1 fruit fly cellular context compared by ENCODE assay signal in genomic region chr3L:13044335-13044814, dm6.
TF ChIP-seq lines count a peak whose summit lies in the region.

TSS of gene Syx13 (plus strand) at chr3L:13044434.

TF ChIP-seq in whole organism, embryonic, 481 proteins besides CTCF, POLR2A, EP300 and RAD21 (continued from another document and continues in another):
- TF ChIP-seq gcm (GFP tag; optimal IDR thresholded peaks at IDR 0.05; lab: Kevin White, UChicago) (peak; percentile 73), so (GFP tag; IDR thresholded peaks at IDR 0.05; lab: Robert Waterston, UW) (no peak), CG17612 (GFP tag; IDR thresholded peaks at IDR 0.05; lab: Robert Waterston, UW) (no peak), Pdp1 (GFP tag; optimal IDR thresholded peaks at IDR 0.05; lab: Kevin White, UChicago) (peak in 1 of 2 experiments; percentile 8), ftz-f1 (GFP tag; optimal IDR thresholded peaks at IDR 0.05; lab: Kevin White, UChicago) (peak; percentile 19), CG10209 (GFP tag; optimal IDR thresholded peaks at IDR 0.05; lab: Kevin White, UChicago) (no peak), unc-4 (GFP tag; IDR thresholded peaks at IDR 0.05; lab: Robert Waterston, UW; ENCODE audit: partially characterized antibody) (peak; percentile 78), CG15601 (tag; optimal IDR thresholded peaks at IDR 0.05; lab: Kevin White, UChicago) (no peak), org-1 (GFP tag; optimal IDR thresholded peaks at IDR 0.05; lab: Kevin White, UChicago) (no peak), CG3163 (GFP tag; optimal IDR thresholded peaks at IDR 0.05; lab: Kevin White, UChicago) (no peak), ci (GFP tag; IDR thresholded peaks at IDR 0.05; lab: Robert Waterston, UW) (peak; percentile 25; the same call in 2 of the 3 replicates), shn (GFP tag; optimal IDR thresholded peaks at IDR 0.05; lab: Kevin White, UChicago) (no peak), CG16863 (GFP tag; optimal IDR thresholded peaks at IDR 0.05; lab: Kevin White, UChicago) (no peak), CG4404 (GFP tag; IDR thresholded peaks at IDR 0.05; lab: Robert Waterston, UW) (no peak), insv (GFP tag; optimal IDR thresholded peaks at IDR 0.05; lab: Kevin White, UChicago) (no peak), Lim3 (GFP tag; IDR thresholded peaks at IDR 0.05; lab: Robert Waterston, UW) (no peak), CG32772 (GFP tag; IDR thresholded peaks at IDR 0.05; lab: Robert Waterston, UW) (no peak), CG6272 (GFP tag; IDR thresholded peaks at IDR 0.05; lab: Robert Waterston, UW) (0 out of 2 replicates have a peak, but pooled peaks have one; percentile 18), sens (GFP tag; lab: Kevin White, UChicago) (peak; percentile 25), Taf1 (GFP tag; IDR thresholded peaks at IDR 0.05; lab: Robert Waterston, UW) (no peak), dpn (GFP tag; optimal IDR thresholded peaks at IDR 0.05; lab: Kevin White, UChicago) (peak in 1 of 2 experiments; percentile 8), lov (optimal IDR thresholded peaks at IDR 0.05; lab: Kevin White, UChicago) (no peak), lov (GFP tag; IDR thresholded peaks at IDR 0.05; lab: Robert Waterston, UW) (no peak), CG7745 (tag; optimal IDR thresholded peaks at IDR 0.05; lab: Kevin White, UChicago) (no peak), D19B (GFP tag; optimal IDR thresholded peaks at IDR 0.05; lab: Kevin White, UChicago) (no peak), chif (GFP tag; optimal IDR thresholded peaks at IDR 0.05; lab: Kevin White, UChicago) (no peak), CG1024 (GFP tag; IDR thresholded peaks at IDR 0.05; lab: Robert Waterston, UW) (no peak), Sox102F (GFP tag; optimal IDR thresholded peaks at IDR 0.05; lab: Kevin White, UChicago) (no peak), NC2α (GFP tag; optimal IDR thresholded peaks at IDR 0.05; lab: Kevin White, UChicago) (no peak), grau (tag; optimal IDR thresholded peaks at IDR 0.05; lab: Kevin White, UChicago) (peak; percentile 29), CG4820 (GFP tag; optimal IDR thresholded peaks at IDR 0.05; lab: Kevin White, UChicago) (no peak), CG4424 (GFP tag; optimal IDR thresholded peaks at IDR 0.05; lab: Kevin White, UChicago) (no peak), gt (GFP tag; IDR thresholded peaks at IDR 0.05; lab: Robert Waterston, UW) (no peak), dmrt11E (tag; optimal IDR thresholded peaks at IDR 0.05; lab: Kevin White, UChicago) (no peak), Aef1 (GFP tag; IDR thresholded peaks at IDR 0.05; lab: Robert Waterston, UW) (peak; percentile 39; the same call in 2 of the 3 replicates), ham (GFP tag; IDR thresholded peaks at IDR 0.05; lab: Robert Waterston, UW) (no peak), PHDP (tag; optimal IDR thresholded peaks at IDR 0.05; lab: Kevin White, UChicago) (peak; percentile 1), salm (tag; optimal IDR thresholded peaks at IDR 0.05; lab: Kevin White, UChicago) (peak; percentile 3), CG3847 (GFP tag; IDR thresholded peaks at IDR 0.05; lab: Robert Waterston, UW) (peak; percentile 40; the same call in 1 of the 2 replicates), BEAF-32 (GFP tag; optimal IDR thresholded peaks at IDR 0.05; lab: Kevin White, UChicago) (peak; percentile 84), CG16815 (GFP tag; optimal IDR thresholded peaks at IDR 0.05; lab: Kevin White, UChicago) (no peak), dimm (GFP tag; IDR thresholded peaks at IDR 0.05; lab: Robert Waterston, UW) (no peak), pan (optimal IDR thresholded peaks at IDR 0.05; lab: Kevin White, UChicago) (no peak), pan (GFP tag; optimal IDR thresholded peaks at IDR 0.05 in 1 of 2, IDR thresholded peaks at IDR 0.05 in 1 of 2) (no peak), B-H2 (GFP tag; optimal IDR thresholded peaks at IDR 0.05; lab: Kevin White, UChicago) (peak; percentile 13), Nf-YA (GFP tag; IDR thresholded peaks at IDR 0.05; lab: Robert Waterston, UW) (no peak), slou (GFP tag; optimal IDR thresholded peaks at IDR 0.05; lab: Kevin White, UChicago) (no peak), Side (GFP tag; optimal IDR thresholded peaks at IDR 0.05; lab: Kevin White, UChicago) (no peak), Dip3 (GFP tag; optimal IDR thresholded peaks at IDR 0.05; lab: Kevin White, UChicago) (no peak), CG34376 (GFP tag; optimal IDR thresholded peaks at IDR 0.05; lab: Kevin White, UChicago) (peak; percentile 75), Awh (GFP tag; IDR thresholded peaks at IDR 0.05; lab: Robert Waterston, UW) (no peak), Camta (GFP tag; optimal IDR thresholded peaks at IDR 0.05; lab: Kevin White, UChicago) (no peak), Hr51 (GFP tag; optimal IDR thresholded peaks at IDR 0.05; lab: Kevin White, UChicago) (no peak), CG12391 (tag; optimal IDR thresholded peaks at IDR 0.05; lab: Kevin White, UChicago) (peak; percentile 11), CG3065 (GFP tag; optimal IDR thresholded peaks at IDR 0.05; lab: Kevin White, UChicago) (no peak), Gug (GFP tag; IDR thresholded peaks at IDR 0.05; lab: Robert Waterston, UW) (no peak), CG5245 (GFP tag; optimal IDR thresholded peaks at IDR 0.05; lab: Kevin White, UChicago) (no peak), Hr3 (GFP tag; optimal IDR thresholded peaks at IDR 0.05; lab: Kevin White, UChicago) (no peak), sisA (GFP tag; IDR thresholded peaks at IDR 0.05; lab: Robert Waterston, UW) (no peak), Max (GFP tag; optimal IDR thresholded peaks at IDR 0.05; lab: Kevin White, UChicago) (no peak), tup (GFP tag; optimal IDR thresholded peaks at IDR 0.05; lab: Kevin White, UChicago) (no peak), CG6791 (GFP tag; IDR thresholded peaks at IDR 0.05; lab: Robert Waterston, UW; ENCODE audit: partially characterized antibody) (peak; percentile 73), CG31224 (GFP tag; IDR thresholded peaks at IDR 0.05; lab: Robert Waterston, UW) (no peak), CG17912 (GFP tag; optimal IDR thresholded peaks at IDR 0.05; lab: Kevin White, UChicago) (no peak), gsb-n (tag; optimal IDR thresholded peaks at IDR 0.05; lab: Kevin White, UChicago) (no peak), CG11093 (GFP tag; IDR thresholded peaks at IDR 0.05; lab: Robert Waterston, UW) (no peak), Dbx (GFP tag; IDR thresholded peaks at IDR 0.05; lab: Robert Waterston, UW) (peak; percentile 45; the same call in 1 of the 3 replicates), CG18599 (GFP tag; optimal IDR thresholded peaks at IDR 0.05; lab: Kevin White, UChicago) (no peak), ewg (GFP tag; optimal IDR thresholded peaks at IDR 0.05; lab: Kevin White, UChicago) (peak; percentile 12), CG12769 (tag; optimal IDR thresholded peaks at IDR 0.05; lab: Kevin White, UChicago) (peak; percentile 6), Oaz (GFP tag; IDR thresholded peaks at IDR 0.05; lab: Robert Waterston, UW) (no peak), nom (GFP tag; optimal IDR thresholded peaks at IDR 0.05; lab: Kevin White, UChicago) (peak; percentile 26), CG1603 (tag; optimal IDR thresholded peaks at IDR 0.05; lab: Kevin White, UChicago) (peak; percentile 68), CG9797 (GFP tag; optimal IDR thresholded peaks at IDR 0.05; lab: Kevin White, UChicago) (peak; percentile 91), Fer1 (GFP tag; optimal IDR thresholded peaks at IDR 0.05; lab: Kevin White, UChicago) (peak; percentile 70), CG17328 (GFP tag; IDR thresholded peaks at IDR 0.05; lab: Robert Waterston, UW) (no peak), CG13894 (tag; optimal IDR thresholded peaks at IDR 0.05; lab: Kevin White, UChicago) (peak; percentile 40), Hmr (GFP tag; optimal IDR thresholded peaks at IDR 0.05; lab: Kevin White, UChicago) (peak; percentile 47), CG3838 (GFP tag; optimal IDR thresholded peaks at IDR 0.05; lab: Kevin White, UChicago) (no peak), pum (GFP tag; optimal IDR thresholded peaks at IDR 0.05; lab: Kevin White, UChicago) (no peak), Dad (GFP tag; optimal IDR thresholded peaks at IDR 0.05; lab: Kevin White, UChicago) (no peak), onecut (GFP tag; IDR thresholded peaks at IDR 0.05; lab: Robert Waterston, UW) (peak; percentile 62), CG4360 (GFP tag; IDR thresholded peaks at IDR 0.05; lab: Robert Waterston, UW) (peak; percentile 99), ind (GFP tag; optimal IDR thresholded peaks at IDR 0.05; lab: Kevin White, UChicago) (no peak), CG4328 (GFP tag; optimal IDR thresholded peaks at IDR 0.05; lab: Kevin White, UChicago) (no peak), vnd (GFP tag; IDR thresholded peaks at IDR 0.05; lab: Robert Waterston, UW; ENCODE audit: partially characterized antibody) (peak; percentile 64), Kr (GFP tag; optimal IDR thresholded peaks at IDR 0.05; lab: Kevin White, UChicago) (no peak), Drgx (GFP tag; IDR thresholded peaks at IDR 0.05; lab: Robert Waterston, UW) (no peak), Ptx1 (GFP tag; IDR thresholded peaks at IDR 0.05; lab: Robert Waterston, UW) (no peak), CG14860 (GFP tag; IDR thresholded peaks at IDR 0.05; lab: Robert Waterston, UW; ENCODE audit: partially characterized antibody) (peak; percentile 75), chm (GFP tag; IDR thresholded peaks at IDR 0.05; lab: Robert Waterston, UW) (0 out of 2 replicates have a peak, but pooled peaks have one; percentile 41), fu2 (GFP tag; optimal IDR thresholded peaks at IDR 0.05; lab: Kevin White, UChicago) (no peak), CG7987 (GFP tag; optimal IDR thresholded peaks at IDR 0.05; lab: Kevin White, UChicago) (peak; percentile 11), CG6254 (GFP tag; optimal IDR thresholded peaks at IDR 0.05; lab: Kevin White, UChicago) (no peak), lola (GFP tag; optimal IDR thresholded peaks at IDR 0.05; lab: Kevin White, UChicago) (no peak), CG12155 (GFP tag; optimal IDR thresholded peaks at IDR 0.05; lab: Kevin White, UChicago) (no peak), ssp (GFP tag; IDR thresholded peaks at IDR 0.05; lab: Robert Waterston, UW) (0 out of 2 replicates have a peak, but pooled peaks have one; percentile 19), CG12236 (GFP tag; optimal IDR thresholded peaks at IDR 0.05; lab: Kevin White, UChicago) (no peak), Dp (GFP tag; optimal IDR thresholded peaks at IDR 0.05; lab: Kevin White, UChicago) (peak; percentile 80), schlank (tag; optimal IDR thresholded peaks at IDR 0.05; lab: Kevin White, UChicago) (no peak), Sox100B (GFP tag; optimal IDR thresholded peaks at IDR 0.05; lab: Kevin White, UChicago) (no peak), CG42726 (GFP tag; IDR thresholded peaks at IDR 0.05; lab: Robert Waterston, UW; ENCODE audit: partially characterized antibody) (peak; percentile 77), otp (GFP tag; IDR thresholded peaks at IDR 0.05; lab: Robert Waterston, UW) (no peak), CG15696 (tag; optimal IDR thresholded peaks at IDR 0.05; lab: Kevin White, UChicago) (no peak), phol (tag; optimal IDR thresholded peaks at IDR 0.05; lab: Kevin White, UChicago) (peak; percentile 34), CG8359 (GFP tag; optimal IDR thresholded peaks at IDR 0.05; lab: Kevin White, UChicago; ENCODE audit: borderline replicate concordance) (no peak), CG16779 (GFP tag; IDR thresholded peaks at IDR 0.05; lab: Robert Waterston, UW) (no peak), fd3F (GFP tag; optimal IDR thresholded peaks at IDR 0.05; lab: Kevin White, UChicago) (no peak), Vsx1 (GFP tag; optimal IDR thresholded peaks at IDR 0.05; lab: Kevin White, UChicago) (no peak), Dfd (GFP tag; optimal IDR thresholded peaks at IDR 0.05; lab: Kevin White, UChicago) (no peak), CG17359 (tag; optimal IDR thresholded peaks at IDR 0.05; lab: Kevin White, UChicago) (no peak), CG8765 (GFP tag; IDR thresholded peaks at IDR 0.05; lab: Robert Waterston, UW) (no peak), CG14014 (GFP tag; IDR thresholded peaks at IDR 0.05; lab: Robert Waterston, UW) (0 out of 2 replicates have a peak, but pooled peaks have one; percentile 14), CG10565 (GFP tag; optimal IDR thresholded peaks at IDR 0.05; lab: Kevin White, UChicago) (no peak), CG2199 (GFP tag; IDR thresholded peaks at IDR 0.05; lab: Robert Waterston, UW) (peak; percentile 71; the same call in 1 of the 3 replicates), CG10979 (tag; optimal IDR thresholded peaks at IDR 0.05; lab: Kevin White, UChicago) (peak; percentile 11), Fer3 (tag; optimal IDR thresholded peaks at IDR 0.05; lab: Kevin White, UChicago) (no peak), dan (GFP tag; IDR thresholded peaks at IDR 0.05; lab: Robert Waterston, UW) (no peak), CG13296 (GFP tag; optimal IDR thresholded peaks at IDR 0.05; lab: Kevin White, UChicago) (no peak), CG30403 (GFP tag; optimal IDR thresholded peaks at IDR 0.05; lab: Kevin White, UChicago) (no peak), Fer2 (tag; optimal IDR thresholded peaks at IDR 0.05; lab: Kevin White, UChicago) (no peak), CG18764 (GFP tag; optimal IDR thresholded peaks at IDR 0.05; lab: Kevin White, UChicago) (no peak), sr (GFP tag; IDR thresholded peaks at IDR 0.05; lab: Robert Waterston, UW) (peak; percentile 59; the same call in 1 of the 3 replicates), pita (GFP tag; optimal IDR thresholded peaks at IDR 0.05; lab: Kevin White, UChicago) (no peak), CG6765 (GFP tag; optimal IDR thresholded peaks at IDR 0.05; lab: Kevin White, UChicago) (no peak), Nf-YB (GFP tag; optimal IDR thresholded peaks at IDR 0.05; lab: Kevin White, UChicago) (no peak), CG4730 (GFP tag; IDR thresholded peaks at IDR 0.05; lab: Robert Waterston, UW) (no peak), bbx (GFP tag; IDR thresholded peaks at IDR 0.05; lab: Robert Waterston, UW; ENCODE audit: partially characterized antibody) (peak; percentile 84), corto (GFP tag; optimal IDR thresholded peaks at IDR 0.05; lab: Kevin White, UChicago) (no peak), eve (GFP tag; optimal IDR thresholded peaks at IDR 0.05; lab: Kevin White, UChicago) (no peak), CG18476 (GFP tag; optimal IDR thresholded peaks at IDR 0.05; lab: Kevin White, UChicago) (no peak), h (optimal IDR thresholded peaks at IDR 0.05; lab: Kevin White, UChicago) (no peak), jumu (GFP tag; optimal IDR thresholded peaks at IDR 0.05; lab: Kevin White, UChicago) (no peak), CG11560 (tag; IDR thresholded peaks at IDR 0.05; lab: Robert Waterston, UW) (no peak), trh (GFP tag; optimal IDR thresholded peaks at IDR 0.05; lab: Kevin White, UChicago) (no peak), sob (GFP tag; IDR thresholded peaks at IDR 0.05; lab: Robert Waterston, UW) (0 out of 2 replicates have a peak, but pooled peaks have one; percentile 51)
